Fruit fly (Drosophila melanogaster) whole organism, adult: ENCODE measurements around the gene Dif.

Source experiments
- CG11617 ChIP-seq: fragments of 200-800 bp; sonication (Bioruptor generic); optimal IDR thresholded peaks from 2 replicates; lab custom pipeline; 2017; ENCODE audit warnings: mild to moderate bottlenecking, missing biosample characterization, missing genetic modification reagents, missing genetic modification characterization
- CG12768 ChIP-seq: fragments of 200-800 bp; sonication (Bioruptor generic); optimal IDR thresholded peaks from 2 replicates; lab custom pipeline; 2017; ENCODE audit warnings: missing biosample characterization, missing genetic modification characterization, mild to moderate bottlenecking, moderate library complexity, missing genetic modification reagents
- CG14711 ChIP-seq: fragments of 200-800 bp; sonication (Bioruptor generic); optimal IDR thresholded peaks from 2 replicates; lab custom pipeline; 2018; ENCODE audit warnings: missing biosample characterization, mild to moderate bottlenecking, missing genetic modification characterization, moderate library complexity
- CG1620 ChIP-seq: fragments of 200-800 bp; sonication (Bioruptor generic); optimal IDR thresholded peaks from 2 replicates; lab custom pipeline; 2016; ENCODE audit warnings: missing biosample characterization, missing genetic modification characterization
- CG33017 ChIP-seq: fragments of 200-800 bp; sonication (Bioruptor generic); optimal IDR thresholded peaks from 2 replicates; lab custom pipeline; 2018; ENCODE audit warnings: missing biosample characterization, mild to moderate bottlenecking, missing genetic modification characterization, moderate library complexity
- CG5204 ChIP-seq: fragments of 200-800 bp; sonication (Bioruptor generic); optimal IDR thresholded peaks from 2 replicates; lab custom pipeline; 2016; ENCODE audit warnings: missing biosample characterization, missing genetic modification characterization
- CG7045 ChIP-seq: fragments of 200-800 bp; sonication (Bioruptor generic); optimal IDR thresholded peaks from 2 replicates; lab custom pipeline; 2017; ENCODE audit warnings: missing biosample characterization, mild to moderate bottlenecking, missing genetic modification characterization
- CG7101 ChIP-seq: fragments of 200-800 bp; sonication (Bioruptor generic); optimal IDR thresholded peaks from 2 replicates; lab custom pipeline; 2018; ENCODE audit warnings: missing biosample characterization, mild to moderate bottlenecking, missing genetic modification characterization, moderate library complexity
- Clk ChIP-seq: fragments of 200-800 bp; sonication (Bioruptor generic); optimal IDR thresholded peaks from 2 replicates; lab custom pipeline; 2017; ENCODE audit warnings: missing biosample characterization, missing genetic modification characterization
- Crg-1 ChIP-seq: fragments of 200-800 bp; sonication (Bioruptor generic); optimal IDR thresholded peaks from 2 replicates; lab custom pipeline; 2016; ENCODE audit warnings: missing biosample characterization, missing genetic modification characterization
- Hr96 ChIP-seq: fragments of 200-800 bp; sonication (Bioruptor generic); optimal IDR thresholded peaks from 2 replicates; lab custom pipeline; 2016; ENCODE audit warnings: missing biosample characterization, missing genetic modification characterization
- Mnt ChIP-seq: fragments of 200-800 bp; sonication (Bioruptor generic); optimal IDR thresholded peaks from 2 replicates; lab custom pipeline; 2016; ENCODE audit warnings: missing biosample characterization, mild to moderate bottlenecking, missing genetic modification characterization
- bab1 ChIP-seq: fragments of 200-800 bp; sonication (Bioruptor generic); optimal IDR thresholded peaks from 3 replicates; lab custom pipeline; 2019; ENCODE audit warnings: missing biosample characterization, mild to moderate bottlenecking, missing genetic modification characterization, moderate library complexity
- cic ChIP-seq: fragments of 200-800 bp; sonication (Bioruptor generic); optimal IDR thresholded peaks from 2 replicates; lab custom pipeline; 2017; ENCODE audit warnings: missing biosample characterization, mild to moderate bottlenecking, missing genetic modification characterization, moderate library complexity
- cnc ChIP-seq, 2 experiments: fragments of >200 bp; optimal IDR thresholded peaks; 2 replicates each; lab custom pipeline; 2017
- kay ChIP-seq: fragments of 200-800 bp; sonication (Bioruptor generic); peaks from one replicate; lab custom pipeline; 2016; ENCODE audit warnings: missing biosample characterization, missing genetic modification characterization, borderline replicate concordance
- ovo ChIP-seq: fragments of 200-800 bp; sonication (Bioruptor generic); optimal IDR thresholded peaks from 2 replicates; lab custom pipeline; 2016; ENCODE audit warnings: missing biosample characterization, missing genetic modification characterization
- pad ChIP-seq: fragments of 200-800 bp; sonication (Bioruptor generic); optimal IDR thresholded peaks from 3 replicates; lab custom pipeline; 2017; ENCODE audit warnings: missing biosample characterization, missing genetic modification characterization, mild to moderate bottlenecking, moderate library complexity, missing genetic modification reagents
- tj ChIP-seq: fragments of 200-800 bp; sonication (Bioruptor generic); optimal IDR thresholded peaks from 3 replicates; lab custom pipeline; 2017; ENCODE audit warnings: missing biosample characterization, mild to moderate bottlenecking, missing genetic modification characterization, moderate library complexity
- toe ChIP-seq: fragments of 200-800 bp; sonication (Bioruptor generic); optimal IDR thresholded peaks from 2 replicates; lab custom pipeline; 2016; ENCODE audit warnings: missing biosample characterization, missing genetic modification characterization

Gene Dif

dm6 chr2L:17471524-17471923, 38.6 kb upstream of the Dif start, which contains the start of gene Sgt:
Gene Sgt (plus strand): TSS chr2L:17471603.
- TF ChIP-seq CG14711 (tag; lab: Kevin White, UChicago): no peak
- TF ChIP-seq bab1: no peak
- TF ChIP-seq cnc (optimal IDR thresholded peaks at IDR 0.05; lab: Kevin White, UChicago): no peak
- no peak for TF ChIP-seq CG33017 (tag; lab: Kevin White, UChicago)
- no peak for TF ChIP-seq CG7101 (tag; lab: Kevin White, UChicago)

- TF ChIP-seq CG5204 (GFP tag; lab: Kevin White, UChicago) (no peak), Clk (GFP tag; lab: Kevin White, UChicago) (no peak), CG11617 (GFP tag; lab: Kevin White, UChicago) (no peak), cnc (optimal IDR thresholded peaks at IDR 0.05; lab: Kevin White, UChicago) (no peak), CG14711 (tag; lab: Kevin White, UChicago) (no peak), CG12768 (GFP tag; lab: Kevin White, UChicago) (no peak), kay (no peak), CG7045 (GFP tag; lab: Kevin White, UChicago) (no peak), toe (GFP tag; lab: Kevin White, UChicago) (no peak), tj (GFP tag; lab: Kevin White, UChicago) (no peak), CG7101 (tag; lab: Kevin White, UChicago) (no peak), CG33017 (tag; lab: Kevin White, UChicago) (no peak)
Observed at dm6 chr2L:17470630-17471029, 37.7 kb upstream of the Dif start.

DNA sequence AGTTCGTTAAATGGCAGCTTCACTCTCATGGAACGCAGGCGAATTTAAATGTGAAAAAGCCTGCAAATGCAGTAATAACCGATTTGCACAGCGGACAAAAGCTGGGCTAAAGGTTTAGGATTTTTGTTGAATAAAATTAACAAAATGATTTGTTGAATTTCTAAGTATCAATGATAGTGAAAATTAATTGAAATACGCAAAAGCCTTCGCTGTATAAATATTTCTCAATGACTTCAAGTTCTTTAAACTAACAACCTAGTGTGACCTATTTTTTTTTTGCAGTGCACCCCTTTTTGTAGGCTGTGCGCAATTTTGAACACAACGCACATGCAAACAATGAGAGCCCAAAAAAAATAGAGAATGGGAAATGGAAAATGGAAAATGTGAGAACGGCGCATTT, 34.0 kb upstream of the Dif start:
- no peak for TF ChIP-seq ovo (GFP tag; lab: Kevin White, UChicago)
- TF ChIP-seq CG33017 (tag; lab: Kevin White, UChicago): no peak
- TF ChIP-seq kay: no peak
- TF ChIP-seq CG14711 (tag; lab: Kevin White, UChicago): no peak
- TF ChIP-seq Crg-1 (GFP tag; lab: Kevin White, UChicago): no peak
- TF ChIP-seq Hr96 (GFP tag; lab: Kevin White, UChicago): no peak
- no peak for TF ChIP-seq CG12768 (GFP tag; lab: Kevin White, UChicago)
- no peak for TF ChIP-seq bab1
- no peak for TF ChIP-seq CG5204 (GFP tag; lab: Kevin White, UChicago)
- TF ChIP-seq CG7101 (tag; lab: Kevin White, UChicago): no peak
- no peak for TF ChIP-seq toe (GFP tag; lab: Kevin White, UChicago)
- no peak for TF ChIP-seq cic (GFP tag; lab: Kevin White, UChicago)
- no peak for TF ChIP-seq Mnt (GFP tag; lab: Kevin White, UChicago)
- no peak for TF ChIP-seq pad (GFP tag; lab: Kevin White, UChicago)
- no peak for TF ChIP-seq CG11617 (GFP tag; lab: Kevin White, UChicago)
- TF ChIP-seq CG7045 (GFP tag; lab: Kevin White, UChicago): no peak
- TF ChIP-seq Clk (GFP tag; lab: Kevin White, UChicago): no peak

DNA sequence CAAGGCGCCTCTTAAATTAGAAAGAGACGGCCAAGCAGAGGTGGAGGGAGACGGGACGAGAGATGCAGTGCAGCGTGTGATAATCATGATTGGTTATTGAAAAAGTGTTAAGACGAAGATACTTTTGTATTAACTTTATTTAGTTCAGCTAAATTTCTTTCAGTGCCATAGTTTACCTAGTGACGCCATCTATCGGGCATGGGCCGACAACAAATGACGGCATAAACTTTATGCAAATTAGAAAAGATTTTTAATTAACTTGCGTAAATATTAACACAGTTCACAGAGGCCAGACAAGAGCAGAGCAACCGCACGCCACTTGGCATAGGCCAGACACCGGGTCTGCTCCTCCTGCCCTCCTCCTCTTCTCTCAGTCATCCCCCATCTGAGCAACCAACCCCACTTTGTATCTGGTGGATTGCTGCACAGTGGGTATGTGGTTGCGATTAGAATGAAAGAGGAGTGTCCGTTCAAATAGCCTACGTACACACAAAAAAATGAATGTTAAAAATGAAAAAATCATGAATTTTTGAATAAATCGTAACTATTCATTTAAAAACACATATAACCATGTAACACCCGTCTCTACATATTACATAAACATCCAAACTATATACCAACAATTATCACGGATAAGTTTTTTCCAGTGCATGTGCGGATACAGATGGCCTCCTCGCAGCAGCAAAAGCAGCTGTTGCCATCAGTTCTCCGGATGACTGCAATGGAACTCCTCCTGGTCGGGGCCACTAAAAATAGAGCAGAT, 33.1 kb upstream of the Dif start:
- TF ChIP-seq pad (GFP tag; lab: Kevin White, UChicago) (no peak), toe (GFP tag; lab: Kevin White, UChicago) (peak; percentile 21), CG7045 (GFP tag; lab: Kevin White, UChicago) (peak; percentile 61), CG7101 (tag; lab: Kevin White, UChicago) (peak; percentile 23), CG1620 (GFP tag; lab: Kevin White, UChicago) (no peak), Hr96 (GFP tag; lab: Kevin White, UChicago) (peak; percentile 37), bab1 (no peak), CG11617 (GFP tag; lab: Kevin White, UChicago) (no peak), CG5204 (GFP tag; lab: Kevin White, UChicago) (no peak), CG12768 (GFP tag; lab: Kevin White, UChicago) (no peak), kay (peak; percentile 30), cnc (optimal IDR thresholded peaks at IDR 0.05; lab: Kevin White, UChicago) (no peak)

dm6 chr2L:17457944-17458343, 25.0 kb upstream of the Dif start, which contains the start of gene CG18563:
Gene CG18563 (minus strand): TSS chr2L:17458044.
- TF ChIP-seq ovo (GFP tag; lab: Kevin White, UChicago) (no peak), Clk (GFP tag; lab: Kevin White, UChicago) (no peak), CG14711 (tag; lab: Kevin White, UChicago) (no peak), CG12768 (GFP tag; lab: Kevin White, UChicago) (no peak), kay (peak; percentile 70), CG7101 (tag; lab: Kevin White, UChicago) (no peak), CG11617 (GFP tag; lab: Kevin White, UChicago) (no peak), CG7045 (GFP tag; lab: Kevin White, UChicago) (no peak), cnc (optimal IDR thresholded peaks at IDR 0.05; lab: Kevin White, UChicago) (no peak)

DNA sequence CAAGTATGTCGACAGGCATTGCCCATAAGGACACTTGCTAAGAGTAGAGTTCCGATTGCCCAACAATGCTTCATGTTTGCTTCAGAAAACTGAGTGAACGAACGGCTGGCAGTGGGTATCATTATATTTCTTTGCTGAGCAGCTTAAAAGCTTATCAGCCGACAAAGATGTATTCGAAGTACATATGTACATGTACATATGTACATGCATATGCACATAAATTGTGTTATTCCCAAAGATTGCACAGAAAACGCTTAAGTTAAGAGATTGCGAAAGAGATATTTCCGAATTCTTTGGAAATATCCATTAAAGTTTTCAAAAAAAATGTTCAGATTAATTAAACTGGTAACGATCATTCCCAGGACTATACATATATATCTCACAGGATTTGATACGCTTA, 22.9 kb upstream of the Dif start, which contains the start of gene SPH93:
SPH93 (minus strand) TSS at position 101 of the 400 bp plus-strand sequence.
- TF ChIP-seq cic (GFP tag; lab: Kevin White, UChicago) (no peak), ovo (GFP tag; lab: Kevin White, UChicago) (no peak), Hr96 (GFP tag; lab: Kevin White, UChicago) (no peak)
